Worm (Caenorhabditis elegans): ENCODE results near the gene oct-2.

oct-2 gene

ce11 chrX:11385916-11386315, 39.7 kb downstream of the oct-2 start (continued):
- no peak for TF ChIP-seq ztf-18 (tag; optimal IDR thresholded peaks at IDR 0.05)
- TF ChIP-seq F39B2.1 (GFP tag; IDR thresholded peaks at IDR 0.05) = no peak
- TF ChIP-seq ceh-91 (GFP tag; IDR thresholded peaks at IDR 0.05) = no peak
- no peak for TF ChIP-seq hlh-12 (tag; optimal IDR thresholded peaks at IDR 0.05)

- TF ChIP-seq zim-3 (tag; optimal IDR thresholded peaks at IDR 0.05) (no peak), ama-1 (optimal IDR thresholded peaks at IDR 0.05) (no peak), ama-1 (GFP tag; optimal IDR thresholded peaks at IDR 0.05) (no peak), ceh-27 (GFP tag; optimal IDR thresholded peaks at IDR 0.05) (peak; percentile 26), F52B5.7 (tag; optimal IDR thresholded peaks at IDR 0.05) (no peak)
Observed at ce11 chrX:11386903-11387302, 40.6 kb downstream of the oct-2 start.

ce11 chrX:11387723-11388330, 41.6 kb downstream of the oct-2 start:
- TF ChIP-seq lin-26 (GFP tag; IDR thresholded peaks at IDR 0.05) (no peak), zfh-2 (GFP tag; conservative IDR thresholded peaks at IDR 0.05) (no peak), nhr-27 (tag; optimal IDR thresholded peaks at IDR 0.05) (no peak), ceh-100 (GFP tag; IDR thresholded peaks at IDR 0.05) (no peak), ekl-4 (GFP tag; IDR thresholded peaks at IDR 0.05) (no peak)

- no peak for TF ChIP-seq F22D6.2 (tag; optimal IDR thresholded peaks at IDR 0.05)
- TF ChIP-seq ceh-91 (GFP tag; IDR thresholded peaks at IDR 0.05) = no peak
- no peak for TF ChIP-seq ztf-26 (tag; optimal IDR thresholded peaks at IDR 0.05)
- no peak for TF ChIP-seq tlf-1 (GFP tag; optimal IDR thresholded peaks at IDR 0.05)
- TF ChIP-seq Y53G8AR.9 (GFP tag; conservative IDR thresholded peaks at IDR 0.05) = no peak
- TF ChIP-seq nhr-80 (tag; optimal IDR thresholded peaks at IDR 0.05) = peak; percentile 59
- no peak for TF ChIP-seq hsf-1 (GFP tag; IDR thresholded peaks at IDR 0.05)
Observed at ce11 chrX:11392924-11393323, 46.7 kb downstream of the oct-2 start, which contains the start of gene prx-12. Gene prx-12, plus strand, starts transcription at chrX:11393294.
